Fruit fly (Drosophila melanogaster): ENCODE results near the gene ru.

Gene ru

DNA sequence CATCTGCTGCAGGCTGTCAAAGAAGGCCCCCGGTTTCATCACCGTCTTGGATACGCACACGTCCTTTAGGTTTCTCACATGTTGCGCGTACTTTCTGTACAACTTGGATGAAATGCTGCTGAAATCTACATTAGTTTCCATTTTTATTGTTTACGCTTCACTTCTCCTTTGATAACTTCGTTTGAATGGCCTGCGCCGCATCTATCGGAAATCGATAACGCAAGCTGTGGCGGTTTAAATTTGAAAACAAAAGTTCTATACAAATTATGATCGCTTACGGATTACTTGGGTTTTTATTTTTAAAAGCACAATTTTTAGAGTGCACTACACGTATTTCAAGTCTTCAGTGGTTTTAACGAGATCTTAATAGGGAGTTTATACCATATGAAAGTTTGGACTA is 37.5 kb upstream of the ru start, which contains the start of gene msd5 (continued):
- TF ChIP-seq nerfin-2 (GFP tag; IDR thresholded peaks at IDR 0.05; ENCODE audit: partially characterized antibody): peak; percentile 55; the same call in 1 of the 2 replicates
- no peak for TF ChIP-seq psq (GFP tag; optimal IDR thresholded peaks at IDR 0.05)
- TF ChIP-seq CG15514 (GFP tag; optimal IDR thresholded peaks at IDR 0.05): no peak
- no peak for TF ChIP-seq CG11695 (GFP tag; IDR thresholded peaks at IDR 0.05)
- TF ChIP-seq CG9932 (GFP tag; IDR thresholded peaks at IDR 0.05): no peak
- no peak for TF ChIP-seq CG6683 (GFP tag; optimal IDR thresholded peaks at IDR 0.05)
- TF ChIP-seq CG16779 (GFP tag; IDR thresholded peaks at IDR 0.05): no peak
- no peak for TF ChIP-seq Adf1 (GFP tag; IDR thresholded peaks at IDR 0.05)
- TF ChIP-seq Dref (GFP tag; IDR thresholded peaks at IDR 0.05): peak; percentile 73
- TF ChIP-seq bbx (GFP tag; IDR thresholded peaks at IDR 0.05; ENCODE audit: partially characterized antibody): peak; percentile 30; the same call in 1 of the 2 replicates
- no peak for TF ChIP-seq CG11456 (GFP tag; IDR thresholded peaks at IDR 0.05)
- TF ChIP-seq CG34224 (GFP tag; IDR thresholded peaks at IDR 0.05; ENCODE audit: partially characterized antibody): peak; percentile 66
- TF ChIP-seq nmo (GFP tag; optimal IDR thresholded peaks at IDR 0.05): no peak
- no peak for TF ChIP-seq CG11723 (GFP tag; optimal IDR thresholded peaks at IDR 0.05)
- TF ChIP-seq cato (GFP tag; optimal IDR thresholded peaks at IDR 0.05; ENCODE audit: borderline replicate concordance): no peak
- no peak for TF ChIP-seq en (GFP tag; optimal IDR thresholded peaks at IDR 0.05)
- TF ChIP-seq Gsc (GFP tag; IDR thresholded peaks at IDR 0.05): no peak
- no peak for TF ChIP-seq CG4730 (GFP tag; IDR thresholded peaks at IDR 0.05)
- TF ChIP-seq Dp (GFP tag; optimal IDR thresholded peaks at IDR 0.05): peak; percentile 92
- peak; percentile 1 for TF ChIP-seq CG9797 (GFP tag; optimal IDR thresholded peaks at IDR 0.05)
- no peak for TF ChIP-seq D (optimal IDR thresholded peaks at IDR 0.05)
- no peak for TF ChIP-seq D (GFP tag; optimal IDR thresholded peaks at IDR 0.05)
- TF ChIP-seq Dbx (GFP tag; IDR thresholded peaks at IDR 0.05): no peak
- TF ChIP-seq pros (GFP tag; optimal IDR thresholded peaks at IDR 0.05): no peak
- TF ChIP-seq CG17802 (tag; optimal IDR thresholded peaks at IDR 0.05): no peak
- no peak for TF ChIP-seq CG31224 (GFP tag; IDR thresholded peaks at IDR 0.05)
- TF ChIP-seq Chrac-16 (GFP tag; optimal IDR thresholded peaks at IDR 0.05): no peak
- no peak for TF ChIP-seq ham (GFP tag; IDR thresholded peaks at IDR 0.05)
- TF ChIP-seq sd (tag; optimal IDR thresholded peaks at IDR 0.05): no peak
- TF ChIP-seq CG43689 (GFP tag; IDR thresholded peaks at IDR 0.05): no peak
- TF ChIP-seq CG2712 (tag; optimal IDR thresholded peaks at IDR 0.05): no peak
- no peak for TF ChIP-seq Sox102F (GFP tag; optimal IDR thresholded peaks at IDR 0.05)
- TF ChIP-seq gfzf (GFP tag; optimal IDR thresholded peaks at IDR 0.05): peak; percentile 24
- TF ChIP-seq ttk (GFP tag; IDR thresholded peaks at IDR 0.05): no peak
- no peak for TF ChIP-seq Atf-2 (GFP tag; optimal IDR thresholded peaks at IDR 0.05)
- TF ChIP-seq cas (GFP tag; IDR thresholded peaks at IDR 0.05): no peak
- TF ChIP-seq Stat92E (GFP tag; optimal IDR thresholded peaks at IDR 0.05): no peak
- no peak for TF ChIP-seq Nf-YC (tag; optimal IDR thresholded peaks at IDR 0.05)
- no peak for TF ChIP-seq CG10979 (tag; optimal IDR thresholded peaks at IDR 0.05)
- TF ChIP-seq Hmr (GFP tag; optimal IDR thresholded peaks at IDR 0.05): no peak
- TF ChIP-seq zfh2 (GFP tag; optimal IDR thresholded peaks at IDR 0.05): no peak
- TF ChIP-seq CG4854 (GFP tag; optimal IDR thresholded peaks at IDR 0.05): no peak
- no peak for TF ChIP-seq bigmax (GFP tag; optimal IDR thresholded peaks at IDR 0.05)
- no peak for TF ChIP-seq sob (GFP tag; IDR thresholded peaks at IDR 0.05)
- peak; percentile 54; the same call in 1 of the 2 replicates for TF ChIP-seq ato (GFP tag; IDR thresholded peaks at IDR 0.05; ENCODE audit: partially characterized antibody)
- no peak for TF ChIP-seq CG18476 (GFP tag; optimal IDR thresholded peaks at IDR 0.05)
- peak; percentile 77 for TF ChIP-seq HLH4C (GFP tag; IDR thresholded peaks at IDR 0.05; ENCODE audit: partially characterized antibody)
- TF ChIP-seq CG13424 (tag; optimal IDR thresholded peaks at IDR 0.05): no peak
- TF ChIP-seq CG13287 (GFP tag; IDR thresholded peaks at IDR 0.05; ENCODE audit: partially characterized antibody): peak; percentile 47
- TF ChIP-seq CG7928 (GFP tag; optimal IDR thresholded peaks at IDR 0.05): no peak
- TF ChIP-seq grau (tag; optimal IDR thresholded peaks at IDR 0.05): no peak

All from whole organism, embryonic.